Worm (Caenorhabditis elegans) whole organism, L2 larva: ENCODE measurements around the gene rpb-11.

Experiments used
- R02D3.7 ChIP-seq: fragments of 150-350 bp; optimal IDR thresholded peaks from 2 replicates; lab custom pipeline; 2014; ENCODE audit warnings: missing biosample characterization, missing genetic modification characterization
- ZK546.5 ChIP-seq: sonication (generic microtip); optimal IDR thresholded peaks from 2 replicates; lab custom pipeline; 2017; ENCODE audit warnings: missing biosample characterization, missing genetic modification characterization
- alr-1 ChIP-seq: fragments of 150-350 bp; optimal IDR thresholded peaks from 2 replicates; lab custom pipeline; 2014; ENCODE audit warnings: missing biosample characterization, missing genetic modification characterization
- ama-1 ChIP-seq: fragments of 150-350 bp; optimal IDR thresholded peaks from 2 replicates; lab custom pipeline; 2018; ENCODE audit warnings: inconsistent platforms
- elt-3 ChIP-seq: sonication (generic microtip); optimal IDR thresholded peaks from 2 replicates; lab custom pipeline; 2017; ENCODE audit warnings: missing biosample characterization, missing genetic modification characterization
- lin-39 ChIP-seq: fragments of 150-350 bp; optimal IDR thresholded peaks from 2 replicates; lab custom pipeline; 2014; ENCODE audit warnings: missing biosample characterization, missing genetic modification reagents, missing genetic modification characterization
- lsy-2 ChIP-seq, 2 experiments: fragments of 150-350 bp in 1 of 2; sonication (generic microtip) in 1 of 2; optimal IDR thresholded peaks; 2 replicates each; lab custom pipeline; 2014 to 2017; ENCODE audit warnings: missing biosample characterization in 2 of 2, missing genetic modification characterization in 2 of 2
- nhr-11 ChIP-seq: fragments of 150-350 bp; optimal IDR thresholded peaks from 2 replicates; lab custom pipeline; 2014; ENCODE audit warnings: missing biosample characterization, missing genetic modification characterization
- nhr-25 ChIP-seq: fragments of 150-350 bp; sonication (generic microtip); optimal IDR thresholded peaks from 3 replicates; lab custom pipeline; 2014; ENCODE audit warnings: missing biosample characterization, missing genetic modification characterization
- skn-1 ChIP-seq: sonication (generic microtip); optimal IDR thresholded peaks from 2 replicates; lab custom pipeline; 2017; ENCODE audit warnings: missing biosample characterization, missing genetic modification characterization
- snpc-4 ChIP-seq: fragments of 150-350 bp; optimal IDR thresholded peaks from 2 replicates; lab custom pipeline; 2014; ENCODE audit warnings: missing biosample characterization, missing genetic modification characterization
- unc-39 ChIP-seq: fragments of 150-350 bp; optimal IDR thresholded peaks from 2 replicates; lab custom pipeline; 2014; ENCODE audit warnings: missing biosample characterization, missing genetic modification characterization

DNA sequence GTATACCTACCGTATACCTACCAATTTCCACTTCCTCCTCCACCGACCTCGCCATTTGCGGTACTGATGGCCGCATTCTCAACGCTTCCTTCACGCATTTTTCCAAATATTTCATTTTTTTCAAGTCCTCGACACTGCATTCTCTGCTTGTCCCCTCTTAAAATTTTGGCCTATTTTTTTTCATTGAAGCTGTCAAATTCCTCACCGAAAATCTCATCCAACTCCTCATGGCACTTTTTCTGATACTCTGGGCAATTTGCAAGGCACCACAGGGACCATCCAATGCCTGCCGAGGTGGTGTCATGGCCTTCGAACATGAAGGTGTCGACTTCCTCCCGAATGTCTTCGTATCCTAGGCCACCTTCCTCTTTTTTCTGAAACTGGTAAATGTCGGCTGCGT, 45.2 kb upstream of the rpb-11 start:
- TF ChIP-seq nhr-11 (tag; lab: Kevin White, UChicago): no peak
- TF ChIP-seq elt-3: no peak
- TF ChIP-seq snpc-4: no peak
- no peak for TF ChIP-seq R02D3.7 (tag; lab: Kevin White, UChicago)
- no peak for TF ChIP-seq ama-1 (lab: Kevin White, UChicago)
- TF ChIP-seq skn-1 (tag; lab: Kevin White, UChicago): no peak
- no peak for TF ChIP-seq alr-1 (tag; lab: Kevin White, UChicago)
- TF ChIP-seq ZK546.5 (tag; lab: Kevin White, UChicago): no peak
- TF ChIP-seq lin-39: no peak
- TF ChIP-seq nhr-25: no peak
- no peak for TF ChIP-seq unc-39 (tag; lab: Kevin White, UChicago)
- no peak for TF ChIP-seq lsy-2 (tag; optimal IDR thresholded peaks at IDR 0.05; lab: Kevin White, UChicago)
